Fruit fly (Drosophila melanogaster): ENCODE measurements around the gene CG17065.

Gene CG17065

dm6 chrX:20247710-20248109, 9.3 kb downstream of the CG17065 start (continued):
- peak; percentile 21; the same call in 1 of the 2 replicates for TF ChIP-seq CG10366 (GFP tag; IDR thresholded peaks at IDR 0.05)

- TF ChIP-seq sob (GFP tag; IDR thresholded peaks at IDR 0.05), result no peak
- 0 out of 4 replicates have a peak, but pooled peaks have one; percentile 43 for TF ChIP-seq chinmo (GFP tag; IDR thresholded peaks at IDR 0.05; ENCODE audit: partially characterized antibody)
- TF ChIP-seq aop (GFP tag; IDR thresholded peaks at IDR 0.05), result no peak
- TF ChIP-seq CG13894 (tag; optimal IDR thresholded peaks at IDR 0.05), result peak; percentile 99
- TF ChIP-seq Dip3 (GFP tag; optimal IDR thresholded peaks at IDR 0.05), result no peak
- TF ChIP-seq gce (GFP tag; IDR thresholded peaks at IDR 0.05), result no peak
- TF ChIP-seq wdn (GFP tag; IDR thresholded peaks at IDR 0.05), result no peak
- peak; percentile 3 for TF ChIP-seq Ets65A (GFP tag)
- peak; percentile 50 for TF ChIP-seq Blimp-1 (GFP tag; optimal IDR thresholded peaks at IDR 0.05)
- TF ChIP-seq Oaz (GFP tag; IDR thresholded peaks at IDR 0.05), result no peak
- no peak for TF ChIP-seq dysf (GFP tag; IDR thresholded peaks at IDR 0.05)
- no peak for TF ChIP-seq gem (tag; optimal IDR thresholded peaks at IDR 0.05)
- TF ChIP-seq vfl (GFP tag; optimal IDR thresholded peaks at IDR 0.05), result no peak
- TF ChIP-seq cato (GFP tag; optimal IDR thresholded peaks at IDR 0.05; ENCODE audit: borderline replicate concordance), result no peak
These were observed 11.7 kb downstream of the CG17065 start for dm6 chrX:20245218-20245863.

dm6 chrX:20244278-20244677, 12.7 kb downstream of the CG17065 start, which contains the start of gene Peritrophin-A:
TSS of gene Peritrophin-A (plus strand) at chrX:20244647.
- no peak for TF ChIP-seq Dip3 (GFP tag; optimal IDR thresholded peaks at IDR 0.05)
- peak; percentile 70 for TF ChIP-seq Drgx (GFP tag; IDR thresholded peaks at IDR 0.05)
- peak; percentile 67 for TF ChIP-seq sqz (GFP tag; optimal IDR thresholded peaks at IDR 0.05)
- TF ChIP-seq CG17385 (GFP tag; optimal IDR thresholded peaks at IDR 0.05), result peak; percentile 66
- TF ChIP-seq Adf1 (GFP tag; IDR thresholded peaks at IDR 0.05), result peak; percentile 30; the same call in 1 of the 2 replicates

- TF ChIP-seq Sry-β (GFP tag; optimal IDR thresholded peaks at IDR 0.05) (peak; percentile 83), MBD-R2 (GFP tag; IDR thresholded peaks at IDR 0.05) (0 out of 2 replicates have a peak, but pooled peaks have one; percentile 26), pita (GFP tag; optimal IDR thresholded peaks at IDR 0.05) (no peak), row (GFP tag; IDR thresholded peaks at IDR 0.05) (peak; percentile 58), CG1603 (tag; optimal IDR thresholded peaks at IDR 0.05) (peak; percentile 7), Awh (GFP tag; IDR thresholded peaks at IDR 0.05) (peak; percentile 67), CG17568 (GFP tag; optimal IDR thresholded peaks at IDR 0.05) (no peak), slbo (GFP tag; IDR thresholded peaks at IDR 0.05) (no peak), Elba2 (GFP tag; optimal IDR thresholded peaks at IDR 0.05) (no peak), CG13296 (GFP tag; optimal IDR thresholded peaks at IDR 0.05) (no peak), aop (GFP tag; IDR thresholded peaks at IDR 0.05) (no peak), Doc3 (GFP tag; IDR thresholded peaks at IDR 0.05; ENCODE audit: partially characterized antibody) (no peak), CG33213 (GFP tag; optimal IDR thresholded peaks at IDR 0.05) (no peak), tx (GFP tag; optimal IDR thresholded peaks at IDR 0.05) (no peak), ssp (GFP tag; IDR thresholded peaks at IDR 0.05) (0 out of 2 replicates have a peak, but pooled peaks have one; percentile 28), CG1529 (GFP tag; optimal IDR thresholded peaks at IDR 0.05) (no peak), TFAM (GFP tag; optimal IDR thresholded peaks at IDR 0.05) (no peak), CG15479 (GFP tag; optimal IDR thresholded peaks at IDR 0.05) (no peak), chinmo (GFP tag; IDR thresholded peaks at IDR 0.05; ENCODE audit: partially characterized antibody) (0 out of 4 replicates have a peak, but pooled peaks have one; percentile 21), CG9609 (GFP tag; optimal IDR thresholded peaks at IDR 0.05) (no peak), Atf-2 (GFP tag; optimal IDR thresholded peaks at IDR 0.05) (no peak), Blimp-1 (GFP tag; optimal IDR thresholded peaks at IDR 0.05) (peak; percentile 88), Pdp1 (GFP tag; optimal IDR thresholded peaks at IDR 0.05) (peak in 1 of 2 experiments; percentile 86), pnt (GFP tag; optimal IDR thresholded peaks at IDR 0.05) (no peak), oc (tag; optimal IDR thresholded peaks at IDR 0.05) (peak; percentile 27), dimm (GFP tag; IDR thresholded peaks at IDR 0.05) (no peak), bbx (GFP tag; IDR thresholded peaks at IDR 0.05; ENCODE audit: partially characterized antibody) (0 out of 2 replicates have a peak, but pooled peaks have one; percentile 10), CG12744 (GFP tag; optimal IDR thresholded peaks at IDR 0.05) (no peak)
These were observed 13.6 kb downstream of the CG17065 start for dm6 chrX:20243274-20243839.

Data from whole organism, embryonic.